Worm (Caenorhabditis elegans): Measurements from ENCODE around the gene C05G5.2.

The C05G5.2 gene

ce11 chrX:14743780-14744179, 3.3 kb upstream of the C05G5.2 start, which contains the start of gene C05G5.7:
TSS of gene C05G5.7 (minus strand) at chrX:14743780.
- TF ChIP-seq klf-2 (GFP tag; conservative IDR thresholded peaks at IDR 0.05) (no peak), flt-1 (GFP tag; IDR thresholded peaks at IDR 0.05) (no peak), ztf-29 (GFP tag; IDR thresholded peaks at IDR 0.05) (no peak)

DNA sequence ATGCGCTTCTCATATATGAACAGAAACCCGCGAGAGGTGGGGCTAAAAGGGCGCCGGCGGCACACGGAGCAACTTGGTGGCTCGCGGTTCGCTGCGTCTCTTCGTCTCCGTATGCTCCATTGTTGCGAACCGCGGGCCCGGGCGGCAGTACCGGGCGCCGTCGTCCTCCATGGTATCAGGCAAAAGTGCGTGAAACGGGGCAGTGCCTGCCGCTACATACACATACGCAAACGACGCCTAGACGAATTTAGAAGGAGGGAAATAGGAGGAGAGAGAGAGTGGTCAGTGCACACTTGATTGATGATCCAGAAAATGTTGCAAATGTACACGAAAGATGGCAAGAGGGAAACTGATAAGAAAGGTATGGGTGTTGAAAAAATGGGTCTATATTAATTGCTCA, 2.6 kb upstream of the C05G5.2 start:
- 0 out of 2 replicates have a peak, but pooled peaks have one; percentile 24 for TF ChIP-seq ztf-23 (GFP tag; IDR thresholded peaks at IDR 0.05)
- TF ChIP-seq flt-1 (GFP tag; IDR thresholded peaks at IDR 0.05) = no peak

ce11 chrX:14745218-14745617, 1.9 kb upstream of the C05G5.2 start:
- TF ChIP-seq flt-1 (GFP tag; IDR thresholded peaks at IDR 0.05) = no peak
- no peak for TF ChIP-seq tab-1 (GFP tag; IDR thresholded peaks at IDR 0.05)

ce11 chrX:14751911-14752310, 4.8 kb downstream of the C05G5.2 start, which contains the start of gene C05G5.3:
TSS of gene C05G5.3 (minus strand) at chrX:14752011.
- TF ChIP-seq klf-2 (GFP tag; conservative IDR thresholded peaks at IDR 0.05) (no peak), T22C8.4 (GFP tag; IDR thresholded peaks at IDR 0.05) (no peak), tab-1 (GFP tag; IDR thresholded peaks at IDR 0.05) (no peak), ref-1 (GFP tag; conservative IDR thresholded peaks at IDR 0.05) (no peak), flt-1 (GFP tag; IDR thresholded peaks at IDR 0.05) (no peak), med-1 (GFP tag; optimal IDR thresholded peaks at IDR 0.05; ENCODE audit: insufficient read depth) (no peak), ztf-29 (GFP tag; IDR thresholded peaks at IDR 0.05) (no peak), cog-1 (tag; optimal IDR thresholded peaks at IDR 0.05) (no peak), ztf-23 (GFP tag; IDR thresholded peaks at IDR 0.05) (no peak)

DNA sequence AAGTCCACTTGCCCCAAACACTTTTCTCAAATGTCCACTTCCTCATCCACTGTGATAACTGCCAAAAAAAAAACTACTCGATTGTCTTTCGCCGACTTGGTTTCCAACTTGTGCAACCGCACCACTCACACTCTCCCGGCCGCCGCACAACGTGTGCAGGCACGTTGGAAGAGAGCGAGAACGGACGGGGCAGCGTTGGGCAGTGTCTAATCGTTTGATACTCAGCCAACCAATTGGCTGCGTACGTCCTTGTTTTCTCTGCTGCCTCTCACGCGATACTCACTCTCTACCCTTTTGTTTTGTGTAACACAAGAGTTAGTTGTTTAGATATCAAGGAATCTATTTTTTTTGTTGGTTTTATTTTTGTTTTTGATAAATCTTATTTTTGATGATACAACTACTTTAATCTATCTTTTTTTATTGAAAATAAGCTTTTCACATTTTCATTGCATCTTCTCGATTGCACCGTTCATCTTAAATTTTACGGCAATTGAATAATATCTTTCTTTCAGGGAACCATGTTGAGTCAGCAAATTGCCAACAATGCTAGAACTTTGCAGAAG, 6.5 kb downstream of the C05G5.2 start, which contains the start of gene sucl-1:
Gene sucl-1 (plus strand): TSS at position 513 of the 563 bp plus-strand sequence.
- no peak for TF ChIP-seq T22C8.4 (GFP tag; IDR thresholded peaks at IDR 0.05)
- no peak for TF ChIP-seq flt-1 (GFP tag; IDR thresholded peaks at IDR 0.05)
- TF ChIP-seq med-1 (GFP tag; optimal IDR thresholded peaks at IDR 0.05; ENCODE audit: insufficient read depth) = no peak
- TF ChIP-seq ztf-29 (GFP tag; IDR thresholded peaks at IDR 0.05) = no peak
- peak; percentile 80 for TF ChIP-seq cog-1 (tag; optimal IDR thresholded peaks at IDR 0.05)
- no peak for TF ChIP-seq ref-1 (GFP tag; conservative IDR thresholded peaks at IDR 0.05)
- peak; percentile 67; the same call in 1 of the 2 replicates for TF ChIP-seq ztf-23 (GFP tag; IDR thresholded peaks at IDR 0.05)
- no peak for TF ChIP-seq klf-2 (GFP tag; conservative IDR thresholded peaks at IDR 0.05)
- TF ChIP-seq tab-1 (GFP tag; IDR thresholded peaks at IDR 0.05) = 0 out of 2 replicates have a peak, but pooled peaks have one; percentile 67

DNA sequence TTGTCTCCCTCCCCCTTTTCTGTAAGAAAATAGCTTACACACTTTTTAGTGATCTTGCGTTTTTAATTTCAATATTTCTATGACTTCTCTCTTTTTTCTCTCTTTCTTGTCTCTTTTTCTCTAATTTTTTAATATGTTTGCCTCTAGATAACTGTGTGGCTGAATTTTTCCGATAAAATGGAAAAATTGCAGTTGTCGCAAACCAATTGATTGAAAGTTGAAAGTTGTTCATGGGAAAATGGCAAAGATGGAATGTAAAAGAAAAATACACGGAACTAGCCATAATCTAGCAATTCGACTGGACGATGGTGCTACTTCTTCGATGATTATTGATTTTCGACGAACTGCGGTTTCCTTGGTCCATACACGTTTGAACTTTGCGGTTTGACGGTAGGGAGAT, 8.7 kb downstream of the C05G5.2 start:
- no peak for TF ChIP-seq med-1 (GFP tag; optimal IDR thresholded peaks at IDR 0.05; ENCODE audit: insufficient read depth)
- TF ChIP-seq ztf-23 (GFP tag; IDR thresholded peaks at IDR 0.05) = no peak
- no peak for TF ChIP-seq ref-1 (GFP tag; conservative IDR thresholded peaks at IDR 0.05)
- TF ChIP-seq T22C8.4 (GFP tag; IDR thresholded peaks at IDR 0.05) = no peak
- no peak for TF ChIP-seq tab-1 (GFP tag; IDR thresholded peaks at IDR 0.05)
- TF ChIP-seq cog-1 (tag; optimal IDR thresholded peaks at IDR 0.05) = no peak
- no peak for TF ChIP-seq ztf-29 (GFP tag; IDR thresholded peaks at IDR 0.05)
- no peak for TF ChIP-seq klf-2 (GFP tag; conservative IDR thresholded peaks at IDR 0.05)
- no peak for TF ChIP-seq flt-1 (GFP tag; IDR thresholded peaks at IDR 0.05)

DNA sequence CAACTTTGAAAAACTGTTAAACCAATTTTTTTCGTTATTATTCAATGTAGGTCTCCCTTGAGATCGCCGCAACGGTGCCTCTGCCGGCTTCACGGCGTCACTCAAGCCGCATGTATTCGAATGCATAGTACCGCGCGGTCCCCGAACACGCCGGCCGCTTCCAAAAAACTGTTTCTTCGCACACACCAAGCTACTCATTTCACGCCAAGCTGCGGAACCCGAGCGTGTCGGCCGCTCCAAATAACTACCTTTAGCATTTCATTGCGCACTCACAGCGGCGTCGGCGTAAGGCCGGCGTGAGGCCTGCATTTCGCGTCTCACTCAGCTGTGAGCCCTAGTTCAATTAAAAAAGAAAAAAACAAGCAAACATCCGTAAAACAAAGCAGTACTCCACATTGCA, 9.5 kb downstream of the C05G5.2 start:
- TF ChIP-seq flt-1 (GFP tag; IDR thresholded peaks at IDR 0.05) (no peak), T22C8.4 (GFP tag; IDR thresholded peaks at IDR 0.05) (0 out of 2 replicates have a peak, but pooled peaks have one; percentile 9)

ce11 chrX:14757641-14758220, 10.6 kb downstream of the C05G5.2 start:
- TF ChIP-seq ztf-29 (GFP tag; IDR thresholded peaks at IDR 0.05) (no peak), tab-1 (GFP tag; IDR thresholded peaks at IDR 0.05) (no peak), flt-1 (GFP tag; IDR thresholded peaks at IDR 0.05) (no peak), ref-1 (GFP tag; conservative IDR thresholded peaks at IDR 0.05) (no peak), T22C8.4 (GFP tag; IDR thresholded peaks at IDR 0.05) (no peak), med-1 (GFP tag; optimal IDR thresholded peaks at IDR 0.05; ENCODE audit: insufficient read depth) (no peak), cog-1 (tag; optimal IDR thresholded peaks at IDR 0.05) (no peak), ztf-23 (GFP tag; IDR thresholded peaks at IDR 0.05) (no peak), klf-2 (GFP tag; conservative IDR thresholded peaks at IDR 0.05) (no peak)

ce11 chrX:14759549-14759948, 12.4 kb downstream of the C05G5.2 start:
- TF ChIP-seq ref-1 (GFP tag; conservative IDR thresholded peaks at IDR 0.05) = no peak
- no peak for TF ChIP-seq ztf-29 (GFP tag; IDR thresholded peaks at IDR 0.05)
- no peak for TF ChIP-seq T22C8.4 (GFP tag; IDR thresholded peaks at IDR 0.05)
- no peak for TF ChIP-seq cog-1 (tag; optimal IDR thresholded peaks at IDR 0.05)
- no peak for TF ChIP-seq tab-1 (GFP tag; IDR thresholded peaks at IDR 0.05)
- no peak for TF ChIP-seq med-1 (GFP tag; optimal IDR thresholded peaks at IDR 0.05; ENCODE audit: insufficient read depth)
- no peak for TF ChIP-seq klf-2 (GFP tag; conservative IDR thresholded peaks at IDR 0.05)
- TF ChIP-seq flt-1 (GFP tag; IDR thresholded peaks at IDR 0.05) = no peak
- no peak for TF ChIP-seq ztf-23 (GFP tag; IDR thresholded peaks at IDR 0.05)

- TF ChIP-seq flt-1 (GFP tag; IDR thresholded peaks at IDR 0.05) (no peak), ref-1 (GFP tag; conservative IDR thresholded peaks at IDR 0.05) (no peak), ztf-23 (GFP tag; IDR thresholded peaks at IDR 0.05) (no peak), T22C8.4 (GFP tag; IDR thresholded peaks at IDR 0.05) (no peak), med-1 (GFP tag; optimal IDR thresholded peaks at IDR 0.05; ENCODE audit: insufficient read depth) (no peak), cog-1 (tag; optimal IDR thresholded peaks at IDR 0.05) (no peak), ztf-29 (GFP tag; IDR thresholded peaks at IDR 0.05) (no peak), klf-2 (GFP tag; conservative IDR thresholded peaks at IDR 0.05) (no peak), tab-1 (GFP tag; IDR thresholded peaks at IDR 0.05) (no peak)
Observed at ce11 chrX:14760166-14760565, 13.1 kb downstream of the C05G5.2 start.
